Worm (Caenorhabditis elegans) whole organism, mixed stage, embryonic: ENCODE data around the gene T27E7.5.

Experiments
- M03D4.4 ChIP-seq: sonication (generic microtip); optimal IDR thresholded peaks from 2 replicates; lab custom pipeline; 2017; ENCODE audit warnings: mild to moderate bottlenecking, missing genetic modification characterization, missing compliant biosample characterization
- blmp-1 ChIP-seq: fragments of 150-350 bp; optimal IDR thresholded peaks from 2 replicates; lab custom pipeline; 2014; ENCODE audit warnings: missing biosample characterization, missing genetic modification characterization
- ceh-39 ChIP-seq: fragments of 150-350 bp; optimal IDR thresholded peaks from 2 replicates; lab custom pipeline; 2014; ENCODE audit warnings: missing biosample characterization, missing genetic modification characterization
- ceh-43 ChIP-seq: fragments of 200-800 bp; sonication (Bioruptor generic); optimal IDR thresholded peaks from 2 replicates; lab custom pipeline; 2018; ENCODE audit warnings: mild to moderate bottlenecking, missing genetic modification characterization, moderate library complexity, missing compliant biosample characterization
- ceh-83 ChIP-seq: fragments of 200-800 bp; sonication (Bioruptor generic); optimal IDR thresholded peaks from 2 replicates; lab custom pipeline; 2018; ENCODE audit warnings: mild to moderate bottlenecking, missing genetic modification characterization, missing compliant biosample characterization
- ces-1 ChIP-seq: fragments of 150-350 bp; optimal IDR thresholded peaks from 2 replicates; lab custom pipeline; 2014; ENCODE audit warnings: missing biosample characterization, missing genetic modification reagents, missing genetic modification characterization
- cnd-1 ChIP-seq: fragments of 200-800 bp; sonication (Bioruptor generic); optimal IDR thresholded peaks from 2 replicates; lab custom pipeline; 2018; ENCODE audit warnings: mild to moderate bottlenecking, missing genetic modification characterization, missing compliant biosample characterization
- drap-1 ChIP-seq: fragments of 200-800 bp; sonication (Bioruptor generic); optimal IDR thresholded peaks from 3 replicates; lab custom pipeline; 2018; ENCODE audit warnings: mild to moderate bottlenecking, missing genetic modification characterization, missing compliant biosample characterization
- elt-3 ChIP-seq: fragments of 150-350 bp; optimal IDR thresholded peaks from 2 replicates; lab custom pipeline; 2014; ENCODE audit warnings: missing biosample characterization, missing genetic modification characterization
- flh-1 ChIP-seq: fragments of 200-800 bp; sonication (Bioruptor generic); optimal IDR thresholded peaks from 2 replicates; lab custom pipeline; 2018; ENCODE audit warnings: mild to moderate bottlenecking, missing genetic modification characterization, moderate library complexity, missing compliant biosample characterization
- ham-2 ChIP-seq: fragments of 200-800 bp; sonication (Bioruptor generic); optimal IDR thresholded peaks from 2 replicates; lab custom pipeline; 2018; ENCODE audit warnings: mild to moderate bottlenecking, missing genetic modification characterization, missing compliant biosample characterization
- hlh-1 ChIP-seq: fragments of 150-350 bp; optimal IDR thresholded peaks from 2 replicates; lab custom pipeline; 2014; ENCODE audit warnings: missing biosample characterization, missing genetic modification reagents, missing genetic modification characterization
- lin-13 ChIP-seq: fragments of 150-350 bp; optimal IDR thresholded peaks from 2 replicates; lab custom pipeline; 2014; ENCODE audit warnings: missing biosample characterization, missing genetic modification characterization
- lsy-2 ChIP-seq: fragments of 150-350 bp; optimal IDR thresholded peaks from 2 replicates; lab custom pipeline; 2014; ENCODE audit warnings: missing biosample characterization, missing genetic modification characterization
- mab-5 ChIP-seq: fragments of 150-350 bp; optimal IDR thresholded peaks from 2 replicates; lab custom pipeline; 2014; ENCODE audit warnings: missing biosample characterization, missing genetic modification characterization
- mep-1 ChIP-seq: fragments of 150-350 bp; optimal IDR thresholded peaks from 2 replicates; lab custom pipeline; 2017; ENCODE audit warnings: missing biosample characterization, missing genetic modification reagents, missing genetic modification characterization, inconsistent platforms
- mls-2 ChIP-seq: sonication (generic microtip); optimal IDR thresholded peaks from 2 replicates; lab custom pipeline; 2016; ENCODE audit warnings: mild to moderate bottlenecking, missing genetic modification characterization, moderate library complexity, missing compliant biosample characterization
- nhr-12 ChIP-seq: fragments of 150-350 bp; optimal IDR thresholded peaks from 2 replicates; lab custom pipeline; 2014; ENCODE audit warnings: missing biosample characterization, missing genetic modification characterization
- nhr-237 ChIP-seq: fragments of 150-350 bp; optimal IDR thresholded peaks from 2 replicates; lab custom pipeline; 2014; ENCODE audit warnings: missing biosample characterization, missing genetic modification characterization
- nhr-28 ChIP-seq: fragments of 150-350 bp; optimal IDR thresholded peaks from 2 replicates; lab custom pipeline; 2014; ENCODE audit warnings: missing biosample characterization, missing genetic modification characterization
- nhr-76 ChIP-seq: sonication (generic microtip); optimal IDR thresholded peaks from 2 replicates; lab custom pipeline; 2017; ENCODE audit warnings: missing biosample characterization, missing genetic modification characterization
- pha-4 ChIP-seq: fragments of 150-350 bp; optimal IDR thresholded peaks from 2 replicates; lab custom pipeline; 2018; ENCODE audit warnings: missing biosample characterization, missing genetic modification reagents, missing genetic modification characterization
- sem-2 ChIP-seq: fragments of 200-800 bp; sonication (Bioruptor generic); optimal IDR thresholded peaks from 2 replicates; lab custom pipeline; 2018; ENCODE audit warnings: mild to moderate bottlenecking, missing genetic modification characterization, missing compliant biosample characterization
- snpc-4 ChIP-seq: fragments of 150-350 bp; optimal IDR thresholded peaks from 2 replicates; lab custom pipeline; 2014; ENCODE audit warnings: missing biosample characterization, missing genetic modification characterization
- sptf-1 ChIP-seq: sonication (generic microtip); optimal IDR thresholded peaks from 2 replicates; lab custom pipeline; 2017; ENCODE audit warnings: mild to moderate bottlenecking, missing genetic modification characterization, moderate library complexity, missing compliant biosample characterization
- tbx-8 ChIP-seq: fragments of 200-800 bp; sonication (Bioruptor generic); optimal IDR thresholded peaks from 2 replicates; lab custom pipeline; 2018; ENCODE audit warnings: mild to moderate bottlenecking, missing genetic modification characterization, moderate library complexity, missing compliant biosample characterization
- unc-120 ChIP-seq: sonication (generic microtip); optimal IDR thresholded peaks from 2 replicates; lab custom pipeline; 2017; ENCODE audit warnings: missing genetic modification characterization, missing compliant biosample characterization; ENCODE audit not compliant: poor library complexity, severe bottlenecking
- unc-39 ChIP-seq: fragments of 150-350 bp; optimal IDR thresholded peaks from 2 replicates; lab custom pipeline; 2014; ENCODE audit warnings: missing biosample characterization, missing genetic modification characterization
- unc-62 ChIP-seq: fragments of 150-350 bp; optimal IDR thresholded peaks from 2 replicates; lab custom pipeline; 2014; ENCODE audit warnings: missing biosample characterization, missing genetic modification reagents, missing genetic modification characterization
- zip-8 ChIP-seq: fragments of 150-350 bp; optimal IDR thresholded peaks from 2 replicates; lab custom pipeline; 2014; ENCODE audit warnings: missing biosample characterization, missing genetic modification characterization
- ztf-11 ChIP-seq: fragments of 150-350 bp; optimal IDR thresholded peaks from 2 replicates; lab custom pipeline; 2014; ENCODE audit warnings: missing biosample characterization, missing genetic modification characterization

The T27E7.5 gene

DNA sequence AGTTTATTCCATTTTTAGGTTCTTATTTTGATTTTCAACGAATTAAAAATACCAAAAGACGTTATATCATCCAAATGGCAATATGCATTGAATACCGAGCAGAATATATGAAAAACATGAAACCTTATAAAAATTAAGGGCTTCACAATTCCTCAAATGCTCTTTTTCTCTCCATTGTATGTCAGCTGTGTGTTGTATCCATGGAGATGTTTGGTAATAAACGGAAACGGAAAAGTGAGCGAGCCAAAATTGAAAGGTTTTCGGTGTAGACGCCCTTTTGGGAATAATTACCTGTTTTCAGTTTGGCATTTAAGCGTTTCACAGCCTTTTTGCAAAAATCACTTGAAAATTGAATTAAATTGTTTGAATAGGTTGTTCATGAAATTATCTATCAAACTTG is 20.7 kb downstream of the T27E7.5 start:
- TF ChIP-seq ceh-43 (GFP tag; lab: Kevin White, UChicago) (no peak), mep-1 (no peak), ztf-11 (tag; lab: Kevin White, UChicago) (no peak), zip-8 (tag; lab: Kevin White, UChicago) (no peak), cnd-1 (tag; lab: Kevin White, UChicago) (no peak), snpc-4 (tag; lab: Kevin White, UChicago) (no peak)

- TF ChIP-seq sptf-1 (tag; lab: Kevin White, UChicago): no peak
- TF ChIP-seq ham-2 (GFP tag; lab: Kevin White, UChicago): no peak
- TF ChIP-seq ceh-43 (GFP tag; lab: Kevin White, UChicago): no peak
- no peak for TF ChIP-seq pha-4 (tag; lab: Kevin White, UChicago)
- TF ChIP-seq ceh-83 (GFP tag; lab: Kevin White, UChicago): no peak
- no peak for TF ChIP-seq flh-1 (GFP tag; lab: Kevin White, UChicago)
- TF ChIP-seq mab-5: no peak
- no peak for TF ChIP-seq ztf-11 (tag; lab: Kevin White, UChicago)
- no peak for TF ChIP-seq nhr-28 (tag; lab: Kevin White, UChicago)
- TF ChIP-seq unc-120: no peak
- no peak for TF ChIP-seq tbx-8 (GFP tag; lab: Kevin White, UChicago)
- TF ChIP-seq unc-39 (tag; lab: Kevin White, UChicago): no peak
- no peak for TF ChIP-seq nhr-237 (tag; lab: Kevin White, UChicago)
- no peak for TF ChIP-seq snpc-4 (tag; lab: Kevin White, UChicago)
- TF ChIP-seq ceh-39: no peak
- TF ChIP-seq blmp-1: no peak
- TF ChIP-seq cnd-1 (tag; lab: Kevin White, UChicago): no peak
- TF ChIP-seq elt-3: no peak
- no peak for TF ChIP-seq drap-1 (GFP tag; lab: Kevin White, UChicago)
- TF ChIP-seq sem-2: no peak
- TF ChIP-seq, all 35 proteins: peak for 0
Observed at ce11 chrIV:14559267-14559666, 22.3 kb downstream of the T27E7.5 start.

- TF ChIP-seq snpc-4 (tag; lab: Kevin White, UChicago) (no peak), nhr-12 (tag; lab: Kevin White, UChicago) (no peak), pha-4 (tag; lab: Kevin White, UChicago) (no peak), mls-2 (no peak), ces-1 (no peak), sptf-1 (tag; lab: Kevin White, UChicago) (no peak), ztf-11 (tag; lab: Kevin White, UChicago) (no peak), zip-8 (tag; lab: Kevin White, UChicago) (no peak), hlh-1 (tag; lab: Kevin White, UChicago) (no peak), flh-1 (GFP tag; lab: Kevin White, UChicago) (no peak)
Observed at ce11 chrIV:14561677-14562076, 24.7 kb downstream of the T27E7.5 start.

DNA sequence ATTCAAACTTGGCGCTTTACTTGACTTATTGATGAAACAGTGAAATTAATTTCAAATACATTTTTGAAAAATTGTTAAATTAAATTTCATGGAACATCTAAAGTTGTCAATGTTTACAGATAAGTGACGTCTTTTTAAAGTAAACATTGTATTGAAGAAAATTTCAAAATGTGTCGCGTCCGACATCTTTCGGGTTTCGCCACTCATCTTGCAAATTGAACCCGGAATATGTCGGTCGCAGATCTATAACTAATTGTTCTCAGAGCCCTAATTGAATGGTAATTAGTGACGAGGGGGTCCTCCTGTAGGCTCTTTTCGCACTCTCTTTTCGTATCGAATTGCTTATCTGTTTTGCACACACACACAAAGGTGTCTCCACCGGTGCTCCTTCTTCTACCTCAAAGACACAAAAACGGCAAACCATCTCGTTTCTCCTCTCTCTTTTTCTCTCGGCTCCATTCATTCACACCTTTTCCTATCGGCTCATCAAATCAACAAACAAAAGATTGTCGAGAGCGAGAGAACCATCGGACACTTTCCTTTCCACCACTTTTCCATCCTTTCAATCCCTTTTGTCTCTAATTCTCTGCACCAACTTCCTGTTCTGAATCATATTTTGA is 25.8 kb downstream of the T27E7.5 start:
- TF ChIP-seq drap-1 (GFP tag; lab: Kevin White, UChicago) (no peak), nhr-12 (tag; lab: Kevin White, UChicago) (no peak), blmp-1 (no peak), nhr-76 (no peak), zip-8 (tag; lab: Kevin White, UChicago) (no peak), M03D4.4 (tag; lab: Kevin White, UChicago) (no peak), flh-1 (GFP tag; lab: Kevin White, UChicago) (no peak), mep-1 (no peak), lsy-2 (tag; lab: Kevin White, UChicago) (no peak), snpc-4 (tag; lab: Kevin White, UChicago) (no peak), hlh-1 (tag; lab: Kevin White, UChicago) (no peak), unc-120 (no peak), ham-2 (GFP tag; lab: Kevin White, UChicago) (no peak), ceh-43 (GFP tag; lab: Kevin White, UChicago) (no peak), unc-62 (GFP tag; lab: Kevin White, UChicago) (no peak), sem-2 (no peak), nhr-237 (tag; lab: Kevin White, UChicago) (no peak), ztf-11 (tag; lab: Kevin White, UChicago) (no peak), mab-5 (no peak)

DNA sequence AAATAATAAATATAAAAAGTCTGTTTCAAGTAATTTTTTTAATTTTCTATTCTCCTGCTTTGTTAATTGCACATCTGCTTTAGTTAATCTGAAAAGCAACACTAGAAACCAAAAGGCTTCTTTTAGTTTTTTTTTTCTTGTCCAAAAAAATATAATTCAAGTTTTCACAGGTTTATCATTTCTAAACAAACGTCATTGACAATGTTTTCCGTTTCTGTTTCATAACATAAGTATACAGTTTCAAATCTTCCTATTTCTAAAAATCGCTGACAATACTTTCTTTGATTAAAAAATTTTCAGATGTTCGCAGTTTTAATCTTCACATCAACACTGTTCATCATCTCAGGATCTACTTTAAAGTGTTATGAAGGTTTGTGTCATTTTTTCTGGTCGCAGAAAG is 28.1 kb downstream of the T27E7.5 start, which contains the start of gene Y57G11B.2:
Gene Y57G11B.2 (plus strand): TSS at position 301 of the 400 bp plus-strand sequence.
- TF ChIP-seq mls-2: no peak
- no peak for TF ChIP-seq mab-5
- TF ChIP-seq lin-13 (tag; lab: Kevin White, UChicago): no peak
- TF ChIP-seq ztf-11 (tag; lab: Kevin White, UChicago): no peak
- no peak for TF ChIP-seq nhr-12 (tag; lab: Kevin White, UChicago)
- no peak for TF ChIP-seq ceh-83 (GFP tag; lab: Kevin White, UChicago)
- TF ChIP-seq nhr-28 (tag; lab: Kevin White, UChicago): no peak
- no peak for TF ChIP-seq ham-2 (GFP tag; lab: Kevin White, UChicago)
- no peak for TF ChIP-seq mep-1
- no peak for TF ChIP-seq sptf-1 (tag; lab: Kevin White, UChicago)
